Worm (Caenorhabditis elegans): Measurements from ENCODE around the gene T11G6.4.

Gene T11G6.4

DNA sequence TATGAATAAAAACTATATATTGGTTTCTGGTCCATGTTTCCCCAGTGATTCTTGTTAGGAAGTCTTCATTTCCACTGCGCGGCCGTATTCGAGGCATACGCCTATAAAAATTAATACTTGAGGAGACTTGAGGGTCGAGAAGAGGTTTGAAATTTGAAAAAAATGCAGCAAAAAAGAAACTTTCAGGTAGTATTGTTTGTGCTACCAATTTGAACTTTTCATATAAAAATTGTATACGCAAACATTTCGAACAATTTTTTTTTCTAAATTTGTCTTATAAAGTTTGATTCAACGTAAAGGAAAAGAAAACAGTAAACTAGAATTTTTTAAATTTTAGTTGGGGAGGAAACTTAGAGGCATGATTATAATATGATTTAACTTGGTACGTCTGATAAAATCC is at the start of gene T11G6.4:
Gene T11G6.4 (minus strand): TSS at position 101 of the 400 bp plus-strand sequence.
- TF ChIP-seq flt-1 (GFP tag; IDR thresholded peaks at IDR 0.05), result no peak
- no peak for TF ChIP-seq ceh-36 (tag; optimal IDR thresholded peaks at IDR 0.05)
- no peak for TF ChIP-seq hmbx-1 (tag; optimal IDR thresholded peaks at IDR 0.05)
- no peak for TF ChIP-seq aly-1 (tag; optimal IDR thresholded peaks at IDR 0.05)
- no peak for TF ChIP-seq hnd-1 (tag; optimal IDR thresholded peaks at IDR 0.05)
- no peak for TF ChIP-seq ets-7 (tag; optimal IDR thresholded peaks at IDR 0.05)
- no peak for TF ChIP-seq tbx-11 (GFP tag; IDR thresholded peaks at IDR 0.05)
- TF ChIP-seq tra-4 (tag; optimal IDR thresholded peaks at IDR 0.05), result no peak
- no peak for TF ChIP-seq hmg-4 (GFP tag; optimal IDR thresholded peaks at IDR 0.05)
- TF ChIP-seq ama-1 (optimal IDR thresholded peaks at IDR 0.05), result no peak
- TF ChIP-seq ceh-13 (GFP tag; optimal IDR thresholded peaks at IDR 0.05), result no peak

DNA sequence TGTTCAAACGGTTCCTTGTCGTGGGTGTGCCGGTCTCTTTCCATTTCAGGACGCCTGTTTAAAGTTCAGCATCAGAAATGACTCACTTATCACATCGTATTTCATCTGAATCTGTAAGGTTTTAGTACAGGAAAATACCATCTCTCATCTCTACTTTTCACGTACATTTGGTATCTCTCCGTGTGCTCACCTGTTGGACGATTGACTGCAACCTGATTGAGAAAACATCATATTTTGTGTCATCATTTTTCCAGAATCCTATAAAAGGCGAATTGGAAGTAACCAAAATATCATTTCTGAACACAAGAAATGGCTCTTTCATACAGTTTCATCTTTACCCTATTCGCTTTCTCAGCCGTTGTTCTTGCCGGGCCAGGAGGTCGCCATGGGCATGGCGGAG is 48.4 kb upstream of the T11G6.4 start, which contains the start of gene srlf-30:
Gene srlf-30 (plus strand): TSS at position 301 of the 400 bp plus-strand sequence.
- TF ChIP-seq F13C5.2 (tag; optimal IDR thresholded peaks at IDR 0.05), result no peak
- TF ChIP-seq tbx-11 (GFP tag; IDR thresholded peaks at IDR 0.05), result no peak
- TF ChIP-seq hmg-4 (GFP tag; optimal IDR thresholded peaks at IDR 0.05), result no peak
- no peak for TF ChIP-seq pes-1 (GFP tag; IDR thresholded peaks at IDR 0.05)
- TF ChIP-seq hnd-1 (tag; optimal IDR thresholded peaks at IDR 0.05), result no peak
- TF ChIP-seq tbx-37 (GFP tag; conservative IDR thresholded peaks at IDR 0.05), result no peak
- no peak for TF ChIP-seq sea-1 (GFP tag; conservative IDR thresholded peaks at IDR 0.05)
- TF ChIP-seq B0310.2 (tag; optimal IDR thresholded peaks at IDR 0.05), result no peak
- TF ChIP-seq ceh-36 (tag; optimal IDR thresholded peaks at IDR 0.05), result no peak
- no peak for TF ChIP-seq aly-1 (tag; optimal IDR thresholded peaks at IDR 0.05)
- TF ChIP-seq ceh-13 (GFP tag; optimal IDR thresholded peaks at IDR 0.05), result no peak
- no peak for TF ChIP-seq ama-1 (optimal IDR thresholded peaks at IDR 0.05)
- no peak for TF ChIP-seq hmbx-1 (tag; optimal IDR thresholded peaks at IDR 0.05)
- no peak for TF ChIP-seq flt-1 (GFP tag; IDR thresholded peaks at IDR 0.05)
- TF ChIP-seq tra-4 (tag; optimal IDR thresholded peaks at IDR 0.05), result no peak
- TF ChIP-seq scrt-1 (GFP tag; IDR thresholded peaks at IDR 0.05), result no peak
- TF ChIP-seq ets-7 (tag; optimal IDR thresholded peaks at IDR 0.05), result no peak

- TF ChIP-seq ets-7 (tag; optimal IDR thresholded peaks at IDR 0.05) (no peak), hmg-4 (GFP tag; optimal IDR thresholded peaks at IDR 0.05) (no peak), hnd-1 (tag; optimal IDR thresholded peaks at IDR 0.05) (no peak), sea-1 (GFP tag; conservative IDR thresholded peaks at IDR 0.05) (no peak)
Observed at ce11 chrIV:10899091-10899490, 47.4 kb upstream of the T11G6.4 start, which contains the start of the genes F13E9.9 and F13E9.19. Gene F13E9.9 (minus strand): TSS chrIV:10899191. Gene F13E9.19 (plus strand): TSS chrIV:10899406.

ce11 chrIV:10898160-10898559 is 46.4 kb upstream of the T11G6.4 start:
- TF ChIP-seq scrt-1 (GFP tag; IDR thresholded peaks at IDR 0.05), result no peak

DNA sequence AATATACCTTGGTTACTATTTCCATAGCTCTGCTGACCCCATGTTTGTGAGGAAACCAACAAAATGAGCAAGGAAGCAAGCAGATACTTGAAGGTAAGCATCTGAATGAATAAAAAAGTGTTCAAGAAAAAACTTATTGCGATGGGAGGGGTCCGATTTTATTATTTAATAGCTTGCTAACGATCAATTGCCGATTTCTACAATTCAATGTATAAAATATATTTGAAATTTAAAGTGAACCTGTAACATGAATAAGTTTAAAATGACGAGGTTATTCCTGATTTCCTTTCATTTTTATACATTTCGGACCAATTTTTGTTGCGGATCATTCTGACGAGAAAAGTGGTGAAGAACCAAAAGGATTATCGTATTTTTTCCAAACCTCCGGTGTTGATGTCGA is 44.8 kb upstream of the T11G6.4 start, which contains the start of gene srlf-13:
Gene srlf-13 (minus strand): TSS at position 101 of the 400 bp plus-strand sequence.
- TF ChIP-seq hmg-4 (GFP tag; optimal IDR thresholded peaks at IDR 0.05), result no peak
- TF ChIP-seq ceh-13 (GFP tag; optimal IDR thresholded peaks at IDR 0.05), result no peak
- TF ChIP-seq tbx-11 (GFP tag; IDR thresholded peaks at IDR 0.05), result no peak
- TF ChIP-seq sea-1 (GFP tag; conservative IDR thresholded peaks at IDR 0.05), result no peak
- no peak for TF ChIP-seq flt-1 (GFP tag; IDR thresholded peaks at IDR 0.05)
- no peak for TF ChIP-seq pes-1 (GFP tag; IDR thresholded peaks at IDR 0.05)
- TF ChIP-seq B0310.2 (tag; optimal IDR thresholded peaks at IDR 0.05), result no peak
- no peak for TF ChIP-seq scrt-1 (GFP tag; IDR thresholded peaks at IDR 0.05)
- no peak for TF ChIP-seq tra-4 (tag; optimal IDR thresholded peaks at IDR 0.05)
- no peak for TF ChIP-seq hnd-1 (tag; optimal IDR thresholded peaks at IDR 0.05)
- no peak for TF ChIP-seq aly-1 (tag; optimal IDR thresholded peaks at IDR 0.05)
- no peak for TF ChIP-seq hmbx-1 (tag; optimal IDR thresholded peaks at IDR 0.05)
- no peak for TF ChIP-seq tbx-37 (GFP tag; conservative IDR thresholded peaks at IDR 0.05)
- TF ChIP-seq F13C5.2 (tag; optimal IDR thresholded peaks at IDR 0.05), result no peak

- TF ChIP-seq tbx-37 (GFP tag; conservative IDR thresholded peaks at IDR 0.05) (no peak), hmbx-1 (tag; optimal IDR thresholded peaks at IDR 0.05) (no peak), B0310.2 (tag; optimal IDR thresholded peaks at IDR 0.05) (no peak), ama-1 (optimal IDR thresholded peaks at IDR 0.05) (no peak), flt-1 (GFP tag; IDR thresholded peaks at IDR 0.05) (no peak), sea-1 (GFP tag; conservative IDR thresholded peaks at IDR 0.05) (no peak), hnd-1 (tag; optimal IDR thresholded peaks at IDR 0.05) (no peak)
Observed at ce11 chrIV:10894255-10894654, 42.5 kb upstream of the T11G6.4 start, which contains the start of gene srlf-14. Gene srlf-14 (minus strand): TSS chrIV:10894355.

ce11 chrIV:10891993-10892392 is 40.3 kb upstream of the T11G6.4 start, which contains the start of gene srlf-12:
Gene srlf-12 (minus strand): TSS chrIV:10892093.
- no peak for TF ChIP-seq scrt-1 (GFP tag; IDR thresholded peaks at IDR 0.05)
- TF ChIP-seq ets-7 (tag; optimal IDR thresholded peaks at IDR 0.05), result no peak
- TF ChIP-seq ceh-36 (tag; optimal IDR thresholded peaks at IDR 0.05), result no peak
- no peak for TF ChIP-seq hnd-1 (tag; optimal IDR thresholded peaks at IDR 0.05)
- TF ChIP-seq F13C5.2 (tag; optimal IDR thresholded peaks at IDR 0.05), result no peak
- TF ChIP-seq sea-1 (GFP tag; conservative IDR thresholded peaks at IDR 0.05), result no peak

DNA sequence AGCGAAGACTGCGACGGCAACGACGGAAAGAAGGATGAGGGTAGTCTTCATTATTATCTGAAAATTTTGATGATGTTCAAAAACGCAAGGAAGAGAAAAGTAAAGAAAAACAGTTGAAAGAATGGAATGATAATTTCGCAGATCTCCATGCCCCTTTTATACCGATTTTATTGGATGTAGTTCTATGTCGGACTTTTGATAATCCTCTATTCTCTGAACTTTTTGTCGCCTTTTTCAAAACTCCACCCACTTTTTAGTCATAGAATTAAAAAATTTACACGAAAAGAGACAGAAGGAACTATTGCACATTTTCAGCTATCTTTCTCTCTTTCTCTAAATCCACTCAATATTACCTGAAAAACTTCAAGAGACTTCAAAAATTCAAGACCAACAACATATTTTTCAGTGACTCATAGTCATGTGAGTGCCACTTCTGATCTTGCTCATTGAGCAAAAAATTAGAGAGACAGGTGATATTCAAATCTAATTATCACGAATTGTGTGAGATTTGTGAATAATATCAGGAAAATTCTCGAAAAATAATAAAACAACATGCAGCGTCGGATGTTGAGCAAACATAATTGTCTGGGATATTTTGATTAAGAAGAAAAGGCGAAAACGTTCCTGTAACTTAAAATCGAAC is 38.2 kb upstream of the T11G6.4 start, which contains the start of gene F13E9.15:
Gene F13E9.15 (minus strand): TSS at position 51 of the 643 bp plus-strand sequence.
- no peak for TF ChIP-seq ama-1 (optimal IDR thresholded peaks at IDR 0.05)
- TF ChIP-seq hmg-4 (GFP tag; optimal IDR thresholded peaks at IDR 0.05), result no peak
- TF ChIP-seq pes-1 (GFP tag; IDR thresholded peaks at IDR 0.05), result no peak
- TF ChIP-seq B0310.2 (tag; optimal IDR thresholded peaks at IDR 0.05), result no peak
- no peak for TF ChIP-seq ceh-36 (tag; optimal IDR thresholded peaks at IDR 0.05)
- TF ChIP-seq F13C5.2 (tag; optimal IDR thresholded peaks at IDR 0.05), result no peak
- no peak for TF ChIP-seq ceh-13 (GFP tag; optimal IDR thresholded peaks at IDR 0.05)
- TF ChIP-seq sea-1 (GFP tag; conservative IDR thresholded peaks at IDR 0.05), result no peak
- TF ChIP-seq scrt-1 (GFP tag; IDR thresholded peaks at IDR 0.05), result no peak
- TF ChIP-seq tbx-11 (GFP tag; IDR thresholded peaks at IDR 0.05), result no peak
